Worm (Caenorhabditis elegans) whole organism, L4 larva: ENCODE results near the gene mask-1.

ENCODE experiments used
- F44E2.7 ChIP-seq: fragments of 200-800 bp; sonication (Bioruptor generic); IDR thresholded peaks from 2 replicates; pipeline ENCODE4 v2.1.2; 2022; ENCODE audit warnings: missing genetic modification characterization, missing compliant biosample characterization
- Y105C5A.15 ChIP-seq: fragments of 200-800 bp; sonication (Bioruptor generic); IDR thresholded peaks from 2 replicates; pipeline ENCODE4 v1.3.6; 2022; ENCODE audit warnings: missing genetic modification characterization, missing compliant biosample characterization
- nhr-11 ChIP-seq: fragments of 150-350 bp; optimal IDR thresholded peaks from 2 replicates; lab custom pipeline; 2014; ENCODE audit warnings: missing biosample characterization, missing genetic modification characterization
- rbr-2 ChIP-seq: sonication (generic microtip); optimal IDR thresholded peaks from 2 replicates; lab custom pipeline; 2016; ENCODE audit warnings: missing genotype, missing genetic modification characterization, missing compliant biosample characterization
- zfp-2 ChIP-seq: sonication (generic microtip); optimal IDR thresholded peaks from 2 replicates; lab custom pipeline; 2016; ENCODE audit warnings: mild to moderate bottlenecking, missing genetic modification characterization, missing compliant biosample characterization
- ztf-11 ChIP-seq: fragments of 150-350 bp; optimal IDR thresholded peaks from 2 replicates; lab custom pipeline; 2014; ENCODE audit warnings: missing biosample characterization, missing genetic modification characterization

DNA sequence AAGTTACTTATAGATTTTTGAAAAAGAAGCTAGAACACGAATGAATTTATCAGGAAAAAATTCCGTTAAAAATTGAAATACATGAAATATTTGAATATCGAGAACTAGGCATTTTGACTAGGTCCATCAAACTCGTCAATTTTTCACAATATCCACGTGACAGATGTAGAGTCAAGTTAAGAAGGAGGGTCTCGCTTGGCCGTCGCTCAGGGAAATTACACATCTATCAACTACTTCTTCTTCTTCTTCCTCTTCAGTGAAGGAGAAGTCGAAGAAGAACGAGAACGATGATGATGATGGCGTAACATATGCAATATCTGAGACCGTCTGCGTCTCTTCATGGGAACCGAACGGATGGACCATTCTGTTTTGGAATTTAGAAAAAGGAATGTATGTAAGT, 45.2 kb downstream of the mask-1 start:
- TF ChIP-seq ztf-11 (tag; lab: Kevin White, UChicago): no peak
- no peak for TF ChIP-seq zfp-2 (tag; lab: Kevin White, UChicago)
- TF ChIP-seq Y105C5A.15 (GFP tag; lab: Robert Waterston, UW): no peak
- TF ChIP-seq rbr-2 (tag; lab: Kevin White, UChicago): no peak
- no peak for TF ChIP-seq F44E2.7 (GFP tag; lab: Robert Waterston, UW)
- TF ChIP-seq nhr-11 (tag; lab: Kevin White, UChicago): no peak
